Worm (Caenorhabditis elegans) whole organism, L4 larva: ENCODE results near the gene F28A12.10.

Source experiments
- F26F4.8 ChIP-seq: fragments of 200-800 bp; sonication (Bioruptor generic); conservative IDR thresholded peaks from 2 replicates; pipeline ENCODE4 v1.3.6; 2022; ENCODE audit warnings: missing genetic modification characterization, missing compliant biosample characterization
- R02D3.7 ChIP-seq: fragments of 150-350 bp; sonication (generic microtip); optimal IDR thresholded peaks from 3 replicates; lab custom pipeline; 2014; ENCODE audit warnings: missing biosample characterization, missing genetic modification characterization
- Y105C5A.15 ChIP-seq: fragments of 200-800 bp; sonication (Bioruptor generic); IDR thresholded peaks from 2 replicates; pipeline ENCODE4 v1.3.6; 2022; ENCODE audit warnings: missing genetic modification characterization, missing compliant biosample characterization
- Y48G9A.11 ChIP-seq: fragments of 200-800 bp; sonication (Bioruptor generic); IDR thresholded peaks from 2 replicates; pipeline ENCODE4 v1.3.6; 2022; ENCODE audit warnings: missing genetic modification reagents, missing genetic modification characterization, missing compliant biosample characterization
- Y5F2A.4 ChIP-seq: fragments of 200-800 bp; sonication (Bioruptor generic); optimal IDR thresholded peaks from 2 replicates; lab custom pipeline; 2018; ENCODE audit warnings: mild to moderate bottlenecking, missing genetic modification characterization, missing compliant biosample characterization
- Y75B8A.6 ChIP-seq: fragments of 200-800 bp; sonication (Bioruptor generic); IDR thresholded peaks from 2 replicates; pipeline ENCODE4 v1.3.6; 2022; ENCODE audit warnings: missing genetic modification reagents, missing genetic modification characterization, missing compliant biosample characterization
- ZK546.5 ChIP-seq, 2 experiments: sonication (generic microtip); optimal IDR thresholded peaks; 2 replicates each; lab custom pipeline; 2017; ENCODE audit warnings: missing biosample characterization in 2 of 2, missing genetic modification characterization in 2 of 2
- arid-1 ChIP-seq: fragments of 200-800 bp; sonication (Bioruptor generic); conservative IDR thresholded peaks from 2 replicates; pipeline ENCODE4 v1.3.6; 2022; ENCODE audit warnings: missing genetic modification reagents, missing genetic modification characterization, missing compliant biosample characterization
- ceh-62 ChIP-seq: sonication (generic microtip); optimal IDR thresholded peaks from 2 replicates; lab custom pipeline; 2017; ENCODE audit warnings: missing biosample characterization, missing genetic modification characterization
- ceh-82 ChIP-seq: sonication (generic microtip); optimal IDR thresholded peaks from 2 replicates; lab custom pipeline; 2017; ENCODE audit warnings: missing biosample characterization, missing genetic modification characterization
- cey-2 ChIP-seq: sonication (generic microtip); optimal IDR thresholded peaks from 3 replicates; lab custom pipeline; 2017; ENCODE audit warnings: missing genetic modification characterization, mild to moderate bottlenecking, missing compliant biosample characterization, antibody characterized with exemption, borderline replicate concordance; ENCODE audit not compliant: insufficient read depth
- daf-12 ChIP-seq: fragments of 150-350 bp; optimal IDR thresholded peaks from 2 replicates; lab custom pipeline; 2014; ENCODE audit warnings: missing biosample characterization, missing genetic modification reagents, missing genetic modification characterization
- dmd-8 ChIP-seq: fragments of 200-800 bp; sonication (Bioruptor generic); IDR thresholded peaks from 2 replicates; pipeline ENCODE4 v1.3.6; 2022; ENCODE audit warnings: missing genetic modification characterization, missing compliant biosample characterization
- dve-1 ChIP-seq: sonication (generic microtip); optimal IDR thresholded peaks from 2 replicates; lab custom pipeline; 2017; ENCODE audit warnings: antibody characterized with exemption, mild to moderate bottlenecking, missing genetic modification characterization, missing compliant biosample characterization; ENCODE audit not compliant: insufficient read depth
- egl-43 ChIP-seq: fragments of 200-800 bp; sonication (Bioruptor generic); IDR thresholded peaks from 2 replicates; pipeline ENCODE4 v1.3.6; 2022; ENCODE audit warnings: missing genetic modification reagents, missing genetic modification characterization, missing compliant biosample characterization
- fos-1 ChIP-seq: fragments of 150-350 bp; optimal IDR thresholded peaks from 2 replicates; lab custom pipeline; 2014; ENCODE audit warnings: missing biosample characterization, missing genetic modification characterization
- hlh-11 ChIP-seq: fragments of 200-800 bp; sonication (Bioruptor generic); optimal IDR thresholded peaks from 2 replicates; lab custom pipeline; 2018; ENCODE audit warnings: mild to moderate bottlenecking, missing genetic modification characterization, missing compliant biosample characterization
- hlh-30 ChIP-seq: sonication (generic microtip); optimal IDR thresholded peaks from 2 replicates; lab custom pipeline; 2017; ENCODE audit warnings: antibody characterized with exemption, mild to moderate bottlenecking, missing genetic modification characterization, missing compliant biosample characterization; ENCODE audit not compliant: insufficient read depth
- jun-1 ChIP-seq: fragments of 150-350 bp; optimal IDR thresholded peaks from 2 replicates; lab custom pipeline; 2014; ENCODE audit warnings: missing biosample characterization, missing genetic modification reagents, missing genetic modification characterization
- lin-29 ChIP-seq: fragments of 200-800 bp; sonication (Bioruptor generic); IDR thresholded peaks from 2 replicates; pipeline ENCODE4 v1.3.6; 2022; ENCODE audit warnings: missing genetic modification reagents, missing genetic modification characterization, missing compliant biosample characterization
- lin-38 ChIP-seq: fragments of 200-800 bp; sonication (Bioruptor generic); IDR thresholded peaks from 2 replicates; pipeline ENCODE4 v1.3.6; 2022; ENCODE audit warnings: missing genetic modification reagents, missing genetic modification characterization, missing compliant biosample characterization
- lin-39 ChIP-seq: fragments of 150-350 bp; optimal IDR thresholded peaks from 2 replicates; lab custom pipeline; 2014; ENCODE audit warnings: missing biosample characterization, missing genetic modification reagents, missing genetic modification characterization
- lir-3 ChIP-seq: sonication (generic microtip); optimal IDR thresholded peaks from 2 replicates; lab custom pipeline; 2016; ENCODE audit warnings: mild to moderate bottlenecking, missing genetic modification characterization, missing compliant biosample characterization
- lsy-2 ChIP-seq, 2 experiments: fragments of 150-350 bp in 1 of 2; sonication (generic microtip) in 1 of 2; optimal IDR thresholded peaks; 2 replicates each; lab custom pipeline; 2014 to 2017; ENCODE audit warnings: missing biosample characterization in 2 of 2, missing genetic modification characterization in 2 of 2
- madf-5 ChIP-seq, 2 experiments: fragments of 200-800 bp; sonication (Bioruptor generic); IDR thresholded peaks; 2 replicates each; pipeline ENCODE4 v1.3.6; 2022; ENCODE audit warnings: missing compliant biosample characterization in 2 of 2, missing genetic modification characterization in 2 of 2
- madf-9 ChIP-seq: fragments of 200-800 bp; sonication (Bioruptor generic); conservative IDR thresholded peaks from 2 replicates; pipeline ENCODE4 v1.3.6; 2022; ENCODE audit warnings: missing genetic modification reagents, missing genetic modification characterization, missing compliant biosample characterization
- mdl-1 ChIP-seq, 2 experiments: fragments of 150-350 bp in 1 of 2; sonication (generic microtip) in 1 of 2; optimal IDR thresholded peaks; 2 replicates each; lab custom pipeline; 2014 to 2017; ENCODE audit warnings: missing biosample characterization in 2 of 2, missing genetic modification characterization in 2 of 2
- mdt-29 ChIP-seq: fragments of 200-800 bp; sonication (Bioruptor generic); IDR thresholded peaks from 2 replicates; pipeline ENCODE4 v1.3.6; 2022; ENCODE audit warnings: missing genetic modification reagents, missing genetic modification characterization, missing compliant biosample characterization
- mes-2 ChIP-seq: sonication (generic microtip); optimal IDR thresholded peaks from 2 replicates; lab custom pipeline; 2016; ENCODE audit warnings: missing genotype, mild to moderate bottlenecking, missing genetic modification characterization, missing compliant biosample characterization; ENCODE audit not compliant: poor library complexity, severe bottlenecking
- mxl-2 ChIP-seq: fragments of 200-800 bp; sonication (Bioruptor generic); conservative IDR thresholded peaks from 2 replicates; pipeline ENCODE4 v1.3.6; 2022; ENCODE audit warnings: missing genetic modification reagents, missing genetic modification characterization, missing compliant biosample characterization
- nhr-11 ChIP-seq: fragments of 150-350 bp; optimal IDR thresholded peaks from 2 replicates; lab custom pipeline; 2014; ENCODE audit warnings: missing biosample characterization, missing genetic modification characterization
- nhr-237 ChIP-seq: sonication (generic microtip); optimal IDR thresholded peaks from 2 replicates; lab custom pipeline; 2017; ENCODE audit warnings: missing biosample characterization, missing genetic modification characterization
- nhr-25 ChIP-seq: sonication (generic microtip); optimal IDR thresholded peaks from 2 replicates; lab custom pipeline; 2017; ENCODE audit warnings: missing genetic modification characterization, mild to moderate bottlenecking, missing compliant biosample characterization, antibody characterized with exemption, moderate library complexity, borderline replicate concordance; ENCODE audit not compliant: insufficient read depth
- nhr-41 ChIP-seq: fragments of 200-800 bp; sonication (Bioruptor generic); IDR thresholded peaks from 2 replicates; pipeline ENCODE4 v1.3.6; 2022; ENCODE audit warnings: missing genetic modification reagents, missing genetic modification characterization, missing compliant biosample characterization
- nhr-42 ChIP-seq: fragments of 200-800 bp; sonication (Bioruptor generic); IDR thresholded peaks from 2 replicates; pipeline ENCODE4 v1.3.6; 2022; ENCODE audit warnings: missing genetic modification characterization, missing compliant biosample characterization
- nhr-48 ChIP-seq: sonication (generic microtip); optimal IDR thresholded peaks from 2 replicates; lab custom pipeline; 2016; ENCODE audit warnings: mild to moderate bottlenecking, missing genetic modification characterization, missing compliant biosample characterization
- nhr-76 ChIP-seq: fragments of 150-350 bp; optimal IDR thresholded peaks from 2 replicates; lab custom pipeline; 2014; ENCODE audit warnings: missing biosample characterization, missing genetic modification characterization
- pha-4 ChIP-seq, 2 experiments: fragments of 150-350 bp in 1 of 2; fragments of 200-800 bp in 1 of 2; sonication (Bioruptor generic) in 1 of 2; IDR thresholded peaks in 1 of 2; optimal IDR thresholded peaks in 1 of 2; 2 replicates each; pipeline versions ENCODE4 v1.3.6 to Lab custom; 2014 to 2022; ENCODE audit warnings: missing genetic modification characterization in 2 of 2, missing genetic modification reagents in 2 of 2, missing biosample characterization in 1 of 2, missing compliant biosample characterization in 1 of 2
- saeg-2 ChIP-seq: fragments of 200-800 bp; sonication (Bioruptor generic); IDR thresholded peaks from 2 replicates; pipeline ENCODE4 v1.3.6; 2022; ENCODE audit warnings: missing genetic modification reagents, missing genetic modification characterization, missing compliant biosample characterization
- sdz-12 ChIP-seq: fragments of 200-800 bp; sonication (Bioruptor generic); optimal IDR thresholded peaks from 2 replicates; lab custom pipeline; 2018; ENCODE audit warnings: mild to moderate bottlenecking, missing genetic modification characterization, missing compliant biosample characterization
- skn-1 ChIP-seq: fragments of 150-350 bp; optimal IDR thresholded peaks from 2 replicates; lab custom pipeline; 2014; ENCODE audit warnings: missing biosample characterization, missing genetic modification characterization
- spr-3 ChIP-seq: fragments of 200-800 bp; sonication (Bioruptor generic); optimal IDR thresholded peaks from 2 replicates; lab custom pipeline; 2018; ENCODE audit warnings: mild to moderate bottlenecking, missing genetic modification characterization, missing compliant biosample characterization
- tra-1 ChIP-seq: fragments of 200-800 bp; sonication (Bioruptor generic); IDR thresholded peaks from 2 replicates; pipeline ENCODE4 v1.3.6; 2022; ENCODE audit warnings: missing genetic modification reagents, missing genetic modification characterization, missing compliant biosample characterization
- unc-130 ChIP-seq: sonication (generic microtip); optimal IDR thresholded peaks from 2 replicates; lab custom pipeline; 2016; ENCODE audit warnings: missing genetic modification reagents, missing genetic modification characterization, missing compliant biosample characterization
- unc-39 ChIP-seq: sonication (generic microtip); optimal IDR thresholded peaks from 2 replicates; lab custom pipeline; 2017; ENCODE audit warnings: missing biosample characterization, missing genetic modification characterization
- zag-1 ChIP-seq: fragments of 150-350 bp; optimal IDR thresholded peaks from 2 replicates; lab custom pipeline; 2014; ENCODE audit warnings: missing biosample characterization, missing genetic modification characterization
- zfp-2 ChIP-seq: sonication (generic microtip); optimal IDR thresholded peaks from 2 replicates; lab custom pipeline; 2016; ENCODE audit warnings: mild to moderate bottlenecking, missing genetic modification characterization, missing compliant biosample characterization
- zip-11 ChIP-seq: fragments of 200-800 bp; sonication (Bioruptor generic); IDR thresholded peaks from 2 replicates; pipeline ENCODE4 v1.3.6; 2022; ENCODE audit warnings: missing genetic modification characterization, missing compliant biosample characterization
- ztf-11 ChIP-seq: fragments of 150-350 bp; optimal IDR thresholded peaks from 2 replicates; lab custom pipeline; 2014; ENCODE audit warnings: missing biosample characterization, missing genetic modification characterization

Gene F28A12.10

ce11 chrV:8606099-8606696, 31.4 kb downstream of the F28A12.10 start, which contains the start of gene vps-60:
Gene vps-60 (minus strand): TSS chrV:8606128.
- TF ChIP-seq nhr-25 (tag; lab: Kevin White, UChicago) (peak; percentile 94), nhr-76 (tag; lab: Kevin White, UChicago) (peak; percentile 8), Y48G9A.11 (peak; percentile 54; the same call in 1 of the 2 replicates), arid-1 (peak; percentile 85), lin-29 (GFP tag; lab: Robert Waterston, UW) (peak; percentile 76; the same call in 1 of the 2 replicates), ztf-11 (tag; lab: Kevin White, UChicago) (no peak), nhr-237 (tag; lab: Kevin White, UChicago) (no peak), mes-2 (tag; lab: Kevin White, UChicago) (peak; percentile 91), dve-1 (tag; lab: Kevin White, UChicago) (peak; percentile 98), Y105C5A.15 (GFP tag; lab: Robert Waterston, UW) (no peak), unc-130 (GFP tag; lab: Kevin White, UChicago) (peak; percentile 79), F26F4.8 (GFP tag; lab: Robert Waterston, UW) (no peak), hlh-11 (tag; lab: Kevin White, UChicago) (peak; percentile 97), dmd-8 (GFP tag; lab: Robert Waterston, UW) (no peak), lsy-2 (tag; optimal IDR thresholded peaks at IDR 0.05; lab: Kevin White, UChicago) (peak; percentile 43 to 92), ceh-82 (tag; lab: Kevin White, UChicago) (no peak), zfp-2 (tag; lab: Kevin White, UChicago) (peak; percentile 70), madf-9 (GFP tag; lab: Robert Waterston, UW) (peak; percentile 91), mdt-29 (GFP tag; lab: Robert Waterston, UW) (no peak), tra-1 (GFP tag; lab: Robert Waterston, UW) (peak; percentile 95), nhr-41 (0 out of 2 replicates have a peak, but pooled peaks have one; percentile 29), daf-12 (tag; lab: Kevin White, UChicago) (no peak), nhr-11 (peak; percentile 93), sdz-12 (GFP tag; lab: Kevin White, UChicago) (peak; percentile 30), zag-1 (no peak), fos-1 (tag; lab: Kevin White, UChicago) (peak; percentile 22), ZK546.5 (tag; optimal IDR thresholded peaks at IDR 0.05; lab: Kevin White, UChicago) (no peak), madf-5 (GFP tag; IDR thresholded peaks at IDR 0.05; lab: Robert Waterston, UW) (no peak), R02D3.7 (no peak), ceh-62 (no peak), hlh-30 (peak; percentile 93), skn-1 (tag; lab: Kevin White, UChicago) (no peak), lir-3 (no peak), mdl-1 (tag; optimal IDR thresholded peaks at IDR 0.05; lab: Kevin White, UChicago) (peak; percentile 17 to 84), Y75B8A.6 (GFP tag; lab: Robert Waterston, UW) (no peak), cey-2 (peak; percentile 21), spr-3 (GFP tag; lab: Kevin White, UChicago) (no peak), nhr-48 (peak; percentile 90), jun-1 (tag; lab: Kevin White, UChicago) (peak; percentile 90), lin-39 (no peak), egl-43 (GFP tag; lab: Robert Waterston, UW) (peak; percentile 74; the same call in 1 of the 2 replicates), nhr-42 (GFP tag; lab: Robert Waterston, UW) (peak; percentile 77; the same call in 1 of the 2 replicates), saeg-2 (GFP tag; lab: Robert Waterston, UW) (0 out of 2 replicates have a peak, but pooled peaks have one; percentile 42), lin-38 (GFP tag; lab: Robert Waterston, UW) (peak; percentile 77), Y5F2A.4 (GFP tag; lab: Kevin White, UChicago) (no peak), unc-39 (no peak), pha-4 (GFP tag; IDR thresholded peaks at IDR 0.05; lab: Robert Waterston, UW) (peak; percentile 92), pha-4 (tag; optimal IDR thresholded peaks at IDR 0.05; lab: Kevin White, UChicago) (no peak), mxl-2 (0 out of 2 replicates have a peak, but pooled peaks have one; percentile 15), zip-11 (GFP tag; lab: Robert Waterston, UW) (no peak)
